Worm (Caenorhabditis elegans) whole organism, late embryonic: ENCODE results near the gene T19D7.6.

Source experiments
- C38D4.7 ChIP-seq: fragments of 200-800 bp; sonication (Bioruptor generic); optimal IDR thresholded peaks from 2 replicates; lab custom pipeline; 2018; ENCODE audit warnings: mild to moderate bottlenecking, missing genetic modification characterization, moderate library complexity, missing compliant biosample characterization
- ceh-24 ChIP-seq: sonication (generic microtip); optimal IDR thresholded peaks from 2 replicates; lab custom pipeline; 2016; ENCODE audit warnings: mild to moderate bottlenecking, missing genetic modification characterization, missing compliant biosample characterization
- ceh-6 ChIP-seq: fragments of 200-800 bp; sonication (Bioruptor generic); optimal IDR thresholded peaks from 2 replicates; lab custom pipeline; 2018; ENCODE audit warnings: mild to moderate bottlenecking, missing genetic modification characterization, missing compliant biosample characterization
- ets-4 ChIP-seq: sonication (generic microtip); optimal IDR thresholded peaks from 2 replicates; lab custom pipeline; 2016; ENCODE audit warnings: missing genetic modification characterization, missing compliant biosample characterization
- fkh-10 ChIP-seq: fragments of 150-350 bp; optimal IDR thresholded peaks from 2 replicates; lab custom pipeline; 2014; ENCODE audit warnings: missing biosample characterization, missing genetic modification reagents, missing genetic modification characterization
- hlh-8 ChIP-seq: sonication (generic microtip); optimal IDR thresholded peaks from 2 replicates; lab custom pipeline; 2016; ENCODE audit warnings: missing genotype, missing genetic modification characterization, missing compliant biosample characterization
- lim-6 ChIP-seq: sonication (generic microtip); optimal IDR thresholded peaks from 2 replicates; lab custom pipeline; 2016; ENCODE audit warnings: missing genetic modification characterization, missing compliant biosample characterization
- pag-3 ChIP-seq: sonication (generic microtip); optimal IDR thresholded peaks from 2 replicates; lab custom pipeline; 2016; ENCODE audit warnings: missing compliant biosample characterization, missing genetic modification characterization, borderline replicate concordance

DNA sequence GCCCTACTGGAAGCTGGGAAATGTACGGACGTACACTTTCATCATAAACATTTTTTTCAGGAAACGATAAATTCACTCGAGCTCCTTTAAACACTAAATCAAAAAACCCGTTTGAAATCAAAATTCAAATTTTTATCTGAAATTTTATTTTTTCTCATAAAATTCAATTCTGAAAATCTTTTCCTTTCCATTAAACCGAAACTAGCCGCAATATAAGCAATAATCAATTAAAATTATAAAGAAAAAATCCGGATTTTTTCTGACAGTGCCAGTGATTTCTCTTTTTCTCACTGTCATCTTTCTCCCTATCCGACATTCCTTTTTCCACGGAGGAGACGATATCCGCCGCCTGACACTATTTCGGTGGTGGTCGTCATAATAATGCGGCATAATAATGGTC, 14.7 kb downstream of the T19D7.6 start, which contains the start of gene lpr-7:
- TF ChIP-seq ets-4 = no peak
- no peak for TF ChIP-seq fkh-10 (GFP tag; lab: Kevin White, UChicago)
- TF ChIP-seq lim-6 = no peak
- TF ChIP-seq pag-3 (tag; lab: Kevin White, UChicago) = no peak
- no peak for TF ChIP-seq C38D4.7
- TF ChIP-seq ceh-24 (tag; lab: Kevin White, UChicago) = no peak
- TF ChIP-seq ceh-6 = no peak
- TF ChIP-seq hlh-8 (tag; lab: Kevin White, UChicago) = no peak
